Worm (Caenorhabditis elegans): ENCODE measurements around the gene pqn-94.

pqn-94 gene

DNA sequence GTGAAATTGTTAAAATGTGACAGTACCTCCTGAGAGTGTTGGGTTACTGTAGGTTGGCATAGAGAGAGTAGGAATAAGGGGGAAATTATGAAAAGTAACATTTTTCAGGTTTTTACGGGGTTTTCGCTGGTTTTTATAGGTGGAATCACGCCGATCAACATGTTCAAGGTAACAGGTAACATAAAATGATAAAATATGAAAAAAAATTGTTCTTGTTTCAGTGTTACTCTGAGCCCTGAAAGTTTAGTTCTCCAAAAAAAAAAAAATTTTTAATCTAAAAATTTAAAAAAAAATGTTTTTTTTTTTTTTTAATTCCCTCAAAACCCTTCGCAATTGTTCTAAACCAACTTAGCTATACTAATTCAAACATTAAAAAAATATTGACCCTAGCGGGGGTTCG is 45.9 kb downstream of the pqn-94 start, which contains the start of gene Y113G7B.15:
TSS of gene Y113G7B.15 (minus strand) at position 101 of the 400 bp plus-strand sequence.
- TF ChIP-seq ceh-20 (GFP tag; IDR thresholded peaks at IDR 0.05) (no peak), zip-11 (GFP tag; IDR thresholded peaks at IDR 0.05) (no peak), ceh-44 (GFP tag; IDR thresholded peaks at IDR 0.05) (no peak), F26F4.8 (GFP tag; conservative IDR thresholded peaks at IDR 0.05) (no peak), pqm-1 (tag; optimal IDR thresholded peaks at IDR 0.05) (no peak), mep-1 (tag; optimal IDR thresholded peaks at IDR 0.05) (no peak), lin-1 (GFP tag; IDR thresholded peaks at IDR 0.05) (no peak), lim-7 (GFP tag; IDR thresholded peaks at IDR 0.05) (no peak), lir-3 (tag; optimal IDR thresholded peaks at IDR 0.05) (no peak), cey-2 (tag; optimal IDR thresholded peaks at IDR 0.05; ENCODE audit: borderline replicate concordance, insufficient read depth) (no peak), F10B5.3 (tag; optimal IDR thresholded peaks at IDR 0.05) (no peak), zip-2 (tag; optimal IDR thresholded peaks at IDR 0.05) (no peak)

Data from whole organism, L4 larva.